Fruit fly (Drosophila melanogaster) ovary, adult (tissue): ENCODE data around the gene CG31174.

ENCODE experiments used
- CG17801 ChIP-seq: fragments of 200-800 bp; optimal IDR thresholded peaks from 2 replicates; lab custom pipeline; 2019; ENCODE audit warnings: missing biosample characterization, mild to moderate bottlenecking, missing genetic modification characterization, moderate library complexity; ENCODE audit not compliant: partially characterized antibody

The CG31174 gene

dm6 chr3R:21864992-21865391 lies 4.3 kb downstream of the CG31174 start, which contains the start of gene lsn:
Gene lsn (plus strand): TSS chr3R:21865168.
- TF ChIP-seq CG17801 (GFP tag; lab: Kevin White, UChicago) = no peak

dm6 chr3R:21864484-21864883 lies 4.8 kb downstream of the CG31174 start:
- no peak for TF ChIP-seq CG17801 (GFP tag; lab: Kevin White, UChicago)

dm6 chr3R:21863817-21864384 lies 5.4 kb downstream of the CG31174 start:
- no peak for TF ChIP-seq CG17801 (GFP tag; lab: Kevin White, UChicago)

dm6 chr3R:21862868-21863267 lies 6.4 kb downstream of the CG31174 start:
- no peak for TF ChIP-seq CG17801 (GFP tag; lab: Kevin White, UChicago)

dm6 chr3R:21862137-21862850 lies 7.0 kb downstream of the CG31174 start:
- no peak for TF ChIP-seq CG17801 (GFP tag; lab: Kevin White, UChicago)

- TF ChIP-seq CG17801 (GFP tag; lab: Kevin White, UChicago) = no peak
Observed at dm6 chr3R:21859509-21859908, 9.8 kb downstream of the CG31174 start.

- TF ChIP-seq CG17801 (GFP tag; lab: Kevin White, UChicago) = no peak
Observed at dm6 chr3R:21858290-21858875, 10.9 kb downstream of the CG31174 start.

dm6 chr3R:21857509-21857908 lies 11.8 kb downstream of the CG31174 start:
- no peak for TF ChIP-seq CG17801 (GFP tag; lab: Kevin White, UChicago)

- TF ChIP-seq CG17801 (GFP tag; lab: Kevin White, UChicago) = no peak
Observed at dm6 chr3R:21856873-21857243, 12.5 kb downstream of the CG31174 start.

dm6 chr3R:21856098-21856872 lies 13.0 kb downstream of the CG31174 start, which contains the start of gene glec:
Gene glec (minus strand): TSS chr3R:21856266.
- TF ChIP-seq CG17801 (GFP tag; lab: Kevin White, UChicago) = peak; percentile 3

- no peak for TF ChIP-seq CG17801 (GFP tag; lab: Kevin White, UChicago)
Observed at dm6 chr3R:21855469-21855826, 13.9 kb downstream of the CG31174 start.

dm6 chr3R:21854574-21855468 lies 14.5 kb downstream of the CG31174 start:
- TF ChIP-seq CG17801 (GFP tag; lab: Kevin White, UChicago) = no peak

- peak; percentile 19 for TF ChIP-seq CG17801 (GFP tag; lab: Kevin White, UChicago)
Observed at dm6 chr3R:21853618-21854573, 15.4 kb downstream of the CG31174 start.
